Fruit fly (Drosophila melanogaster): ENCODE measurements around the gene BoYb.

dm6 chr3L:22883649-22884048, 18.1 kb upstream of the BoYb start:
- TF ChIP-seq usp (GFP tag; optimal IDR thresholded peaks at IDR 0.05) (no peak), EcR (GFP tag; optimal IDR thresholded peaks at IDR 0.05) (no peak), Dll (optimal IDR thresholded peaks at IDR 0.05) (no peak), CG8478 (optimal IDR thresholded peaks at IDR 0.05) (no peak), pan (optimal IDR thresholded peaks at IDR 0.05) (no peak), psq (optimal IDR thresholded peaks at IDR 0.05) (no peak)
